Fruit fly (Drosophila melanogaster) whole organism, embryonic: ENCODE results near the gene CG8312.
A peak's percentile ranks its signal among the peaks of the same experiment; 100 is the strongest.

Experiments used
- Adf1 ChIP-seq: fragments of 200-800 bp; sonication (Bioruptor generic); IDR thresholded peaks from 2 replicates; pipeline ENCODE4 v1.3.6; 2022; ENCODE audit warnings: missing biosample characterization, missing genetic modification characterization
- Asciz ChIP-seq: fragments of 200-800 bp; sonication (Bioruptor generic); optimal IDR thresholded peaks from 2 replicates; lab custom pipeline; 2017; ENCODE audit warnings: missing biosample characterization, mild to moderate bottlenecking, missing genetic modification characterization, missing genetic modification reagents
- Awh ChIP-seq: fragments of 200-800 bp; sonication (Bioruptor generic); IDR thresholded peaks from 2 replicates; pipeline ENCODE4, ENCODE4 v1.3.6; 2022; ENCODE audit warnings: missing biosample characterization, missing genetic modification characterization
- CG1024 ChIP-seq: fragments of 200-800 bp; sonication (Bioruptor generic); IDR thresholded peaks from 2 replicates; pipeline ENCODE4 v1.3.6; 2022; ENCODE audit warnings: missing biosample characterization, missing genetic modification characterization
- CG11456 ChIP-seq: fragments of 200-800 bp; sonication (Bioruptor generic); IDR thresholded peaks from 3 replicates; pipeline ENCODE4 v1.3.6; 2022; ENCODE audit warnings: missing biosample characterization, missing genetic modification characterization
- CG1233 ChIP-seq: fragments of 200-800 bp; sonication (Bioruptor generic); optimal IDR thresholded peaks from 4 replicates; lab custom pipeline; 2018; ENCODE audit warnings: missing biosample characterization, mild to moderate bottlenecking, missing genetic modification characterization
- CG15479 ChIP-seq: fragments of 200-800 bp; sonication (Bioruptor generic); optimal IDR thresholded peaks from 3 replicates; lab custom pipeline; 2019; ENCODE audit warnings: missing biosample characterization, mild to moderate bottlenecking, missing genetic modification characterization, moderate library complexity
- CG17802 ChIP-seq: fragments of 200-800 bp; sonication (Bioruptor generic); optimal IDR thresholded peaks from 2 replicates; lab custom pipeline; 2018; ENCODE audit warnings: missing biosample characterization, mild to moderate bottlenecking, missing genetic modification characterization, moderate library complexity
- CG31224 ChIP-seq: fragments of 200-800 bp; sonication (Bioruptor generic); IDR thresholded peaks from 2 replicates; pipeline ENCODE4 v1.3.6; 2022; ENCODE audit warnings: missing biosample characterization, missing genetic modification characterization
- CG31365 ChIP-seq: fragments of 200-800 bp; sonication (Bioruptor generic); optimal IDR thresholded peaks from 2 replicates; lab custom pipeline; 2018; ENCODE audit warnings: missing biosample characterization, mild to moderate bottlenecking, missing genetic modification characterization
- CG4328 ChIP-seq: fragments of 200-800 bp; sonication (Bioruptor generic); optimal IDR thresholded peaks from 3 replicates; lab custom pipeline; 2017; ENCODE audit warnings: missing biosample characterization, missing genetic modification reagents, missing genetic modification characterization
- CG43689 ChIP-seq: fragments of 200-800 bp; sonication (Bioruptor generic); IDR thresholded peaks from 2 replicates; pipeline ENCODE4 v1.3.6; 2022; ENCODE audit warnings: missing biosample characterization, missing genetic modification characterization
- CG6791 ChIP-seq: fragments of 200-800 bp; sonication (Bioruptor generic); IDR thresholded peaks from 3 replicates; pipeline ENCODE4 v1.3.6; 2022; ENCODE audit warnings: missing biosample characterization, missing genetic modification characterization; ENCODE audit not compliant: partially characterized antibody
- Dbx ChIP-seq: fragments of 200-800 bp; sonication (Bioruptor generic); IDR thresholded peaks from 3 replicates; pipeline ENCODE4 v1.3.6; 2022; ENCODE audit warnings: missing biosample characterization, missing genetic modification characterization
- Ets65A ChIP-seq: fragments of 200-800 bp; sonication (Bioruptor generic); peaks from one replicate; lab custom pipeline; 2016; ENCODE audit warnings: missing biosample characterization, missing genetic modification characterization
- NC2α ChIP-seq: fragments of 200-800 bp; sonication (Bioruptor generic); optimal IDR thresholded peaks from 2 replicates; lab custom pipeline; 2016; ENCODE audit warnings: missing biosample characterization, missing genetic modification characterization
- Stat92E ChIP-seq, 3 experiments: fragments of >200 bp in 2 of 3; fragments of 200-800 bp in 1 of 3; sonication (Bioruptor generic) in 1 of 3; optimal IDR thresholded peaks; 2 replicates each; lab custom pipeline; 2017 to 2019; ENCODE audit warnings: missing biosample characterization in 3 of 3, missing genetic modification characterization in 3 of 3, mild to moderate bottlenecking in 1 of 3, moderate library complexity in 1 of 3
- cad ChIP-seq: fragments of >200 bp; optimal IDR thresholded peaks from 2 replicates; lab custom pipeline; 2017; ENCODE audit warnings: missing biosample characterization, missing genetic modification characterization
- cg ChIP-seq: fragments of 200-800 bp; sonication (Bioruptor generic); optimal IDR thresholded peaks from 3 replicates; lab custom pipeline; 2019; ENCODE audit warnings: missing biosample characterization, mild to moderate bottlenecking, missing genetic modification characterization, moderate library complexity
- chinmo ChIP-seq: fragments of 200-800 bp; sonication (Bioruptor generic); IDR thresholded peaks from 4 replicates; pipeline ENCODE4 v1.3.6; 2022; ENCODE audit warnings: missing biosample characterization, missing genetic modification characterization; ENCODE audit not compliant: partially characterized antibody
- chm ChIP-seq: fragments of 200-800 bp; sonication (Bioruptor generic); IDR thresholded peaks from 2 replicates; pipeline ENCODE4 v1.3.6; 2022; ENCODE audit warnings: missing biosample characterization, missing genetic modification characterization
- ci ChIP-seq: fragments of 200-800 bp; sonication (Bioruptor generic); IDR thresholded peaks from 3 replicates; pipeline ENCODE4 v1.3.6; 2022; ENCODE audit warnings: missing biosample characterization, missing genetic modification characterization
- eyg ChIP-seq: fragments of 200-800 bp; sonication (Bioruptor generic); optimal IDR thresholded peaks from 3 replicates; lab custom pipeline; 2016; ENCODE audit warnings: missing biosample characterization, missing genetic modification characterization
- grn ChIP-seq: fragments of 200-800 bp; sonication (Bioruptor generic); optimal IDR thresholded peaks from 3 replicates; lab custom pipeline; 2017; ENCODE audit warnings: missing biosample characterization, missing genetic modification characterization
- hth ChIP-seq: fragments of >200 bp; optimal IDR thresholded peaks from 2 replicates; lab custom pipeline; 2017; ENCODE audit warnings: inconsistent platforms
- kni ChIP-seq: fragments of 200-800 bp; sonication (Bioruptor generic); optimal IDR thresholded peaks from 3 replicates; lab custom pipeline; 2017; ENCODE audit warnings: mild to moderate bottlenecking, missing biosample characterization, missing genetic modification reagents, missing genetic modification characterization
- lmd ChIP-seq: fragments of 200-800 bp; sonication (Bioruptor generic); IDR thresholded peaks from 2 replicates; pipeline ENCODE4 v1.3.6; 2022; ENCODE audit warnings: missing biosample characterization, missing genetic modification characterization
- pfk ChIP-seq: fragments of 200-800 bp; sonication (Bioruptor generic); optimal IDR thresholded peaks from 2 replicates; lab custom pipeline; 2018; ENCODE audit warnings: missing biosample characterization, mild to moderate bottlenecking, missing genetic modification characterization, moderate library complexity
- pros ChIP-seq: fragments of 200-800 bp; sonication (Bioruptor generic); optimal IDR thresholded peaks from 3 replicates; lab custom pipeline; 2019; ENCODE audit warnings: missing biosample characterization, mild to moderate bottlenecking, missing genetic modification characterization, moderate library complexity
- sd ChIP-seq: fragments of 200-800 bp; sonication (Bioruptor generic); optimal IDR thresholded peaks from 3 replicates; lab custom pipeline; 2018; ENCODE audit warnings: missing biosample characterization, mild to moderate bottlenecking, missing genetic modification characterization, moderate library complexity
- sens ChIP-seq: fragments of 200-800 bp; sonication (Bioruptor generic); peaks from one replicate; lab custom pipeline; 2016; ENCODE audit warnings: missing biosample characterization, missing genetic modification characterization
- sisA ChIP-seq: fragments of 200-800 bp; sonication (Bioruptor generic); IDR thresholded peaks from 2 replicates; pipeline ENCODE4 v1.3.6; 2022; ENCODE audit warnings: missing biosample characterization, missing genetic modification characterization
- sqz ChIP-seq: fragments of 200-800 bp; sonication (Bioruptor generic); optimal IDR thresholded peaks from 3 replicates; lab custom pipeline; 2018; ENCODE audit warnings: missing biosample characterization, mild to moderate bottlenecking, missing genetic modification characterization
- tll ChIP-seq, 2 experiments: fragments of 200-800 bp in 1 of 2; fragments of >200 bp in 1 of 2; sonication (Bioruptor generic) in 1 of 2; optimal IDR thresholded peaks; 2 replicates each; lab custom pipeline; 2017 to 2019; ENCODE audit warnings: missing biosample characterization in 2 of 2, missing genetic modification characterization in 2 of 2, mild to moderate bottlenecking in 1 of 2, moderate library complexity in 1 of 2
- trh ChIP-seq: fragments of 200-800 bp; sonication (Bioruptor generic); optimal IDR thresholded peaks from 2 replicates; lab custom pipeline; 2016; ENCODE audit warnings: missing biosample characterization, missing genetic modification characterization
- vvl ChIP-seq: fragments of 200-800 bp; sonication (Bioruptor generic); IDR thresholded peaks from 2 replicates; pipeline ENCODE4 v1.3.6; 2022; ENCODE audit warnings: missing biosample characterization, missing genetic modification characterization
- zen ChIP-seq: fragments of 200-800 bp; sonication (Bioruptor generic); optimal IDR thresholded peaks from 3 replicates; lab custom pipeline; 2018; ENCODE audit warnings: missing biosample characterization, mild to moderate bottlenecking, missing genetic modification characterization, moderate library complexity

The CG8312 gene

DNA sequence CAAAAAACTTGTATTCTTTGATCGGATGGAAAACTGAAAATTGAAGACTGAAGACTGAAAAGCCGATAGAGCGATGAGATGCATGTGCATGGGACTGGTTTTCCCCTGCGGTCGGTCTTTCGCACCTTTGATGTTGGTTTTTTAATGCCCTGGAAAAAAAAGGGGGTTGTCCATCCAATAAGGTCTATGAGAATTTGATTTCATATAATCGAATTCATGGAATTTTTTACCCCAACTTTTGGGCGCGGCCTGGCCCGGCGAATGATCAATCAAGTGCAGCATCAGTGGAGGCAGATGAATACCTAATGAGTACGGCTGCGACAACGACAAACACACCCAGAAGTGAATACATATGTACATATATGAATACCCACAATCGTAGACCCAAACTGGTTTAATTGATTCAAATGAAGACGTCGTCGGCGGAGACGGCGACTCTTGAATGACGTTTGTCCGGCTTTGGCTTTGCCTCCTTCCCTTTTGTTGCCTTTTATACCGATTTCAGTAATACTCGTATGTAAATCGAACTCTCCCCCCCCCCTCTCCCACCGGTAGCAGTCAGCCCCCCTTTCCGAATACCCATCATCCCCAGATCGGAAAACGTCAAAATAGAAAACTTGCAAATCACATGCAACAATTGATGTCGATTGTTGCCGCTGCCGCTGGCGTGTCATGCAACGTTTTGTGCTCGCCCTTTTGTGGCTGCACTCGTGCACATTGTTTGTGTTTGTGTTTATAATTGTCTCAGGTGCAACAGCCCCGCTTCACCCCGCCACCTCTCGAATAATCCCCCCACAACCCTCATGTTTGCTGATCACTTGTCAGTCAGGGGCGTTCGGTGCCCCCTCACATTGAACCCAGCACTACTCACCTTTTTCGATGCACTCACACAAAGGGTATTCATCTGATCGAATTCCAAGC, 12.2 kb downstream of the CG8312 start (continued):
- peak; percentile 56; the same call in 2 of the 3 replicates for TF ChIP-seq ci (GFP tag; lab: Robert Waterston, UW)
- TF ChIP-seq CG11456 = 0 out of 3 replicates have a peak, but pooled peaks have one; percentile 18
- TF ChIP-seq vvl (GFP tag; lab: Robert Waterston, UW) = peak; percentile 77
- TF ChIP-seq sqz (GFP tag; lab: Kevin White, UChicago) = peak; percentile 88
- peak; percentile 93 for TF ChIP-seq sd
- no peak for TF ChIP-seq eyg
- no peak for TF ChIP-seq Asciz (GFP tag; lab: Kevin White, UChicago)
- no peak for TF ChIP-seq CG31365
- peak; percentile 10 for TF ChIP-seq CG1233
- no peak; the same call in 1 of the 2 replicates for TF ChIP-seq chm (GFP tag; lab: Robert Waterston, UW)
- TF ChIP-seq CG1024 = no peak
- TF ChIP-seq Stat92E (GFP tag; optimal IDR thresholded peaks at IDR 0.05; lab: Kevin White, UChicago) = peak in 1 of 3 experiments; percentile 82
- no peak for TF ChIP-seq trh (GFP tag; lab: Kevin White, UChicago)
- no peak for TF ChIP-seq CG43689
- TF ChIP-seq, all 482 proteins: peak for 30

DNA sequence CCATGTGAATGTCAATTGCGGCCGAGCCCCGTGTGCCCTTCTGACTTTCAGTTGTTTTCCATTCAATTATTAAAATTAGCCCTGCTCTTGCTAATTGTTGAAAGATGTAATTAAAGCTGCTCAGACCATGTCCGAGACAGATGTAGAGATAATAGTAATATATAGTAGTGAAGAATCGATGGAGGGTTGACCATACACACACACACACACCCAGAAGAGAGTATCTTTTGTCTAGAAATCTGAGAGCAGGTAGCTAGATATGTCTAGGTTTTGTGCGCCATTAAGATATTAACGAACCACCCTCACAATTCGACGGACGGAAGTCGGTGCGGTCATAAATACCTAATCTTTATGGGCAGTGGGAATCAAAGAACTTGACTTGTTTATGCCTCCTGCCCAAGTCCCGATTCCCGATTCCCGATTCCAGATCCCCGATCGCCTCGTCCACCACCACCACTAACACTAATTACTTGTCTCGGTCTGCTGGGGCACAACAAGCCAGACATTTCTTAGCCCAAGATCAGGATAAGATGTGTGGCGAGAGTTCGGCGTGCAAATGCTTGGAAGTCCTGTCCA, 13.4 kb downstream of the CG8312 start:
- TF ChIP-seq hth = peak; percentile 77
- peak in 1 of 2 experiments; percentile 90 for TF ChIP-seq tll (GFP tag; optimal IDR thresholded peaks at IDR 0.05; lab: Kevin White, UChicago)
- TF ChIP-seq CG6791 (GFP tag; lab: Robert Waterston, UW) = no peak
- TF ChIP-seq Ets65A (GFP tag; lab: Kevin White, UChicago) = peak; percentile 56
- TF ChIP-seq grn (GFP tag; lab: Kevin White, UChicago) = peak; percentile 49
- TF ChIP-seq zen (tag; lab: Kevin White, UChicago) = peak; percentile 82
- no peak for TF ChIP-seq lmd
- TF ChIP-seq CG15479 = peak; percentile 67
- TF ChIP-seq chinmo (GFP tag; lab: Robert Waterston, UW) = 0 out of 4 replicates have a peak, but pooled peaks have one; percentile 21
- peak; percentile 22 for TF ChIP-seq kni
- no peak for TF ChIP-seq CG17802 (tag; lab: Kevin White, UChicago)
- no peak for TF ChIP-seq Awh (GFP tag; lab: Robert Waterston, UW)
- TF ChIP-seq sisA = no peak
- no peak for TF ChIP-seq Dbx (GFP tag; lab: Robert Waterston, UW)
- peak; percentile 10 for TF ChIP-seq cg (GFP tag; lab: Kevin White, UChicago)
- TF ChIP-seq pros (GFP tag; lab: Kevin White, UChicago) = peak; percentile 46
- no peak for TF ChIP-seq CG4328 (GFP tag; lab: Kevin White, UChicago)
- no peak for TF ChIP-seq NC2α (GFP tag; lab: Kevin White, UChicago)
- no peak for TF ChIP-seq sens
- peak; percentile 87 for TF ChIP-seq cad
- no peak for TF ChIP-seq pfk (GFP tag; lab: Kevin White, UChicago)
- TF ChIP-seq Adf1 (GFP tag; lab: Robert Waterston, UW) = no peak
- TF ChIP-seq CG31224 = no peak
- TF ChIP-seq ci (GFP tag; lab: Robert Waterston, UW) = peak; percentile 15; the same call in 1 of the 3 replicates
